Worm (Caenorhabditis elegans): ENCODE data around the gene ZK673.11.

ZK673.11 gene

DNA sequence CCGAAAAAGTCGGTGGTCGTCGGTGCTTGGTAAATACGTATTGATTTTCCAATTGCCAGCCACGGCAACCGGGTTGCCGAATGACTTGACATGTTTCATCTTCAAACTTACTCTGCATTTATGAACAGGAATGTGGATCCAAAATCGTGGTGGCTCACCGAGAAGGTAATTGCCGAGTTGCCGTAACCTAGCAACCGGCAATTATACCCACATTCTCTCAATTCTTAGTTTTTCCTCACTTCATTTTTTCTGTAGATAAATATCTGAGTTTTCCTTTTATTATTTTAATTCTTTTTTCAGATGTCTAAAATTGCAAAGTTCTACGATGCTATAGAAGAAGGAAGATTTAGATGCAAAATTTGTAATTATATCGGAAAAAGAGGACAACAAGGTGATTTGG is 4.5 kb upstream of the ZK673.11 start, which contains the start of gene ZK673.4:
Gene ZK673.4, plus strand, starts transcription at position 301 of the 400 bp plus-strand sequence.
- no peak for TF ChIP-seq unc-62 (GFP tag; optimal IDR thresholded peaks at IDR 0.05)

DNA sequence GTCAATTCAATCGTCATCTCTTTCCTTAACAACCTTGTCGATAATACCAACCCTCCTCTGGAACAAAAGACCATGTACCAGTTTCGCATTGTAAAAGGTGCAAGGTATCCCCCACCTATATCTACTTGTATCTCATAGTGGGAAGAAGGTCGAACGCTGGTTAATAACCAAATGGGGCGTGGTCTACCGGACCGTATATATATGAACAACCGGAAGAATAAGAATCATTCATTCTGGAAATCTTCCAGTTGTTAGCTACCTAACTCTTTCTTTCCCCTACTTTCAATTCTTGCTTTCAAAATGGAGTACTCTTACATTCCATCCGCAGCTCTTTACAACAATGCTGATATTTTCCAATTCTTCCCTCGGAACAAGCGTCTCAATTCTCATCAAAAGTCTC is 4.1 kb downstream of the ZK673.11 start, which contains the start of gene ZK673.5:
Gene ZK673.5, plus strand, starts transcription at position 301 of the 400 bp plus-strand sequence.
- no peak for TF ChIP-seq unc-62 (GFP tag; optimal IDR thresholded peaks at IDR 0.05)

DNA sequence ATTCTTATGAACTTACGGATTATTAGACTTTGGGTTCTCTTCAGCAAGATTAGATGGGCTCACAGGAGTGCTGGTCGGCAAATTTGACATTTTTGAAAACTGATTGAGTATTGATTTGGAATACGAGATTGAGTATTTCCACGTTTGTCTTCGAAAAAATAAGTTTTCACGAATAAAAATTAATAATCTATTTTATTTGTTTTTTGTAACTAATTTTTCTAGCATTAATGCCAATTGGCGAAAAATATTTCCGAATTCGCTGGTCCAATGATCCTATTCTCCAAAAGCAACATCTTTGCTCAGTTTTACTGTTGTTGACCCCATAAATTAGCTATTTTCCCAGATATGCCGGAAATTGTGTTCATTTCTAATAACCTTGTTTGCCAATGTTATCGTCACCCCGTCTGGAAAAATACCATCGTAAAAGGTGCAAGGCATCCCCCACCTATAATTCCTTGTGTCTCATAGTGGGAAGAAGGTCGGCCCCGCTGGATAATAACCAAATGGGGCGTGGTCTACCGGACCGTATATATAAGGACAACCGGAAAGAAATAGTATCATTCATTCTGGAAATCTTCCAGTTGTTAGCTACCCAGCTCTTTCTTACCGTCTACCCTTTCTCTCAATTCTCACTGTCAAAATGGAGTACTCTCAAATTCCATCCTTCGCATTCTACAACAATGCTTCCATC is 7.3 kb downstream of the ZK673.11 start, which contains the start of the genes ZK673.6 and sdz-37:
Gene ZK673.6, minus strand, starts transcription at position 101 of the 691 bp plus-strand sequence.
Gene sdz-37, plus strand, starts transcription at position 641 of the 691 bp plus-strand sequence.
- no peak for TF ChIP-seq unc-62 (GFP tag; optimal IDR thresholded peaks at IDR 0.05)

DNA sequence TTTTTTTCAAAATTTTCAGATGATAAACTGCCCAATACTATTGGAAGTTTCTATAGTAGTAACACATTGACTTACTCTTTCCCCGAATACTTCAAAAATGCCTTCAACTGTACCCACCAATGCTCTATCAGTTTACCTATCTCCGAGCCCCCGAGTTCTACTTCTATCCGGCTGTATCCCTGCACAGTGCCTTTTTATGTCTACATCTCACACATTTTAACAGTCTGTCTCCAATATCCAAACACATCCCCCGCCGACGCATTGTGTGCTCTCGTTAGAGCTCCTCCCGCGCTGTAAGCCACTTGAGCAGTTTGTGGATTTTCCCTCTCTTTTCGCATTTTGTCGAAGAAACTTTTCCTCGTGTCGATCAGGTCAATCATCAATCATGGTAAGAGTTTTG is 9.5 kb downstream of the ZK673.11 start, which contains the start of gene tnc-2:
Gene tnc-2, plus strand, starts transcription at position 301 of the 400 bp plus-strand sequence.
- TF ChIP-seq unc-62 (GFP tag; optimal IDR thresholded peaks at IDR 0.05), result no peak

DNA sequence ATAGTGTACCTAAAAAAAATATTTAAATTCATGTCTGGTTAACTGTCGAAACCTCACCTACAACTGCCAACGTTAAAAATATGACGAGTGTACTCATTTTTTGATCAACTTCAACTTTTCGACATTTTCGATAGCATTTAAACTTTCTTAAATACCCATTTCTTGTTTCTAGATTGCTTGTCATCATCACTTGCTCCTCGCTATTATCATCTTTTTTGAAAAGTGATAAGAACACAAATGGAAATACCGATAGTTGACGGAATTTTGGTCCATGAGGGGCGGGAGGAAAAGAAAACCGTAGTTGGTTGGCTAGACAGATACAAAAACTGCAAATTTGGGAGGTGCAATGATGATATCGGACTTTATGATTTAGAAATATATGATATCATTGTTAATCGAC is 13.1 kb downstream of the ZK673.11 start, which contains the start of gene clec-143:
Gene clec-143, minus strand, starts transcription at position 139 of the 400 bp plus-strand sequence.
- no peak for TF ChIP-seq unc-62 (GFP tag; optimal IDR thresholded peaks at IDR 0.05)

DNA sequence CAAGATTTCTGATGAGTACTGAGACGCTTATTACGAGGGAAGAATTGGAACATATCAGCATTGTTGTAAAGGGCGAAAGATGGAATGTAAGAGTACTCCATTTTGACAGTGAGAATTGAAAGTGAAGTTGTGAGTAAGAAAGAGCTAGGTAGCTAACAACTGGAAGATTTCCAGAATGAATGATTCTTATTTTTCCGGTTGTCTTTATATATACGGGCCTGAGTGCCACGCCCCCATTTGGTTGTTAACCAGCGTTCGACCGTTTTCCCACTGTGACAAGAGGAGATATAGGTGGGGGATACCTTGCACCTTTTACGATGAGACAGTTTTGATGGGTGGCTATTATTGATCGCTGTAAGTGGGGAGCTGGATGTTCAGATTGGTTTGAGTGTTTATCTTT is 14.2 kb downstream of the ZK673.11 start, which contains the start of gene ZK666.1:
Gene ZK666.1, minus strand, starts transcription at position 101 of the 400 bp plus-strand sequence.
- no peak for TF ChIP-seq unc-62 (GFP tag; optimal IDR thresholded peaks at IDR 0.05)

DNA sequence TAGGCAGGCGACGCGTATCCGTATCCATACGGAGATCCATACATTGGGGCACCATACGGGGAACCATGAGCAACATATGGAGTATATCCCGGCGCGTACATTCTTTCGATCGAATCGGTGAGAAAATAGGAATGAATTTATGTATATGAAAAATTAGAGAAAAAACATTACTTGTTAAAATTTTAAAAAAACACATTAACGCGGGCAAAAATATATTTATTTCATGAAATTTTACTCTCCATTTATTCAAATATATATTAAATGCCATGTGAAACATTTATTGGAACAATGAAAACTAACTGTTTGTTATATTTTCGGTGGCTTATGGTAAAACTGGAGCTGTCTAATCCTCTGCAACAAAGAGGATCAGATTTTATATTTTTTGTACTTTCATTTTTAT is 14.7 kb downstream of the ZK673.11 start, which contains the start of gene ZK666.2:
Gene ZK666.2, minus strand, starts transcription at position 101 of the 400 bp plus-strand sequence.
- no peak for TF ChIP-seq unc-62 (GFP tag; optimal IDR thresholded peaks at IDR 0.05)

DNA sequence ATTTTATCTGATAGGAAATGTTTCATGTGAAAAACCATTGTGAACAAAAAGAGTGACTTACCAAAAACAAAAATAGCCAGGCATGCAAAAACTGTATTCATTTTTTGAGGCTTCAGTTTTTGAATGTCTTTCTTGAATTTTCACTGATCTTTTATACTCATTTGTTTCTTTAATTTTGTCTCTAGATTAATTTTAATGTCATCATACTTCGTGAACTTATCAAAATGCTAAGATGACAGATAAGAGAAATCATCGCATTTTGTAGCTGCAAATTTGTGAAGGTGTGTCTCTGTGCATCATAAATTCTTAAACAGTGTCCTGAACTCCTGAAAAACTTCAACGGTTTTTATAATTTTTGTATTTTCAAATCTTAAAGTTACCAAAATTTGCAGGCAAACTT is 19.0 kb downstream of the ZK673.11 start, which contains the start of gene clec-58:
Gene clec-58, minus strand, starts transcription at position 101 of the 400 bp plus-strand sequence.
- no peak for TF ChIP-seq unc-62 (GFP tag; optimal IDR thresholded peaks at IDR 0.05)

DNA sequence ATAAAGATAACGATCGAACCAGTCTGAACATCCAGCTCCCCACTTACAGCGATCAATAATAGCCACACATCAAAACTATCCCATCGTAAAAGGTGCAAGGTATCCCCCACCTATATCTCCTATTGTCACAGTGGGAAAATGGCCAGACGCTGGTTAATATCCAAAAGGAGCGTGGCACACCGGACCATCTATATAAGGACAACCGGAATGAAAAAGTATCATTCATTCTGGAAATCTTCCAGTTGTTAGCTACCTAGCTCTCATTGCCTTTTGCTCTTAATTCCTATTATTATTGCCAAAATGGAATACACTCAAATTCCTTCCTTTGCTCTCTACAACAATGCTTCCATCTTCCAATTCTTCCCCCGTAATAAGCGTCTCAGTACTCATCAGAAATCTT is 19.9 kb downstream of the ZK673.11 start, which contains the start of gene ZK666.4:
Gene ZK666.4, plus strand, starts transcription at position 301 of the 400 bp plus-strand sequence.
- TF ChIP-seq unc-62 (GFP tag; optimal IDR thresholded peaks at IDR 0.05), result no peak

DNA sequence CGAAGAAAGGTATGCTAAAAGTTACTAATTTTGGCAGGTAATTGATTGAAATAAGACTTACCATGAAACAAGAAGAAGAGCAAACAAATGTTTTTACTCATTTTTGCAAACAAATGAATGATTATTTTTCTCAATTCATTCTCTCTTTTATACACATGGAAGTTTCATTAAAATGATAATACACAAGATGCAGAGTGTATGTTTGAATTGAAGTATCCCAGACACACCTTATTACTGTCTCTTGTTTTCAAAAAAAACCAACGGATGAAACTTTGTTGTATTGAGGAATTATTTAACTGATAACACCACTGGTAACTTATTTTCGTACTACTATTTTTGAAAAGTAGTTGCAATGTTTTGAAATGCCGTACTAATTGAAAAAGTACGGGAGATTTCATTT is 22.3 kb downstream of the ZK673.11 start, which contains the start of gene clec-59:
Gene clec-59, minus strand, starts transcription at position 101 of the 400 bp plus-strand sequence.
- TF ChIP-seq unc-62 (GFP tag; optimal IDR thresholded peaks at IDR 0.05), result no peak

DNA sequence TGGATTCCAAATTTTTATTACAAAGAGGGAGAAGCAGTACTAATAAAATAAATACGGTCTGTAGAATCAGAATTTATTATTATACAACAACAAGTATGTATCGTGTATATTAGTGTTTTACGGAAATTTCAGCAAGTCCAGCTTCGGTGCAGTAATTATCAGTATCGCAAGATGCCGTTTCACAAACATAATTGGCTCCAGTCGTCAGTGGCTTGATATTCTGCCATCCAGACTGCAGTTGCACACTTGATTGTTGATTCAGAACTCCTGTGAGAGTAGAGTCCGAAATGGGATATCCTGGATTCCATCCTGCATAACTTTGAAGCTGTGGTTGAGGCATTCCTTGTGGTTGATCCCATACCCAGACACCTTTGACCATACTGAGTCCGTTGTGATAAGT is 23.0 kb downstream of the ZK673.11 start:
- TF ChIP-seq unc-62 (GFP tag; optimal IDR thresholded peaks at IDR 0.05), result no peak

DNA sequence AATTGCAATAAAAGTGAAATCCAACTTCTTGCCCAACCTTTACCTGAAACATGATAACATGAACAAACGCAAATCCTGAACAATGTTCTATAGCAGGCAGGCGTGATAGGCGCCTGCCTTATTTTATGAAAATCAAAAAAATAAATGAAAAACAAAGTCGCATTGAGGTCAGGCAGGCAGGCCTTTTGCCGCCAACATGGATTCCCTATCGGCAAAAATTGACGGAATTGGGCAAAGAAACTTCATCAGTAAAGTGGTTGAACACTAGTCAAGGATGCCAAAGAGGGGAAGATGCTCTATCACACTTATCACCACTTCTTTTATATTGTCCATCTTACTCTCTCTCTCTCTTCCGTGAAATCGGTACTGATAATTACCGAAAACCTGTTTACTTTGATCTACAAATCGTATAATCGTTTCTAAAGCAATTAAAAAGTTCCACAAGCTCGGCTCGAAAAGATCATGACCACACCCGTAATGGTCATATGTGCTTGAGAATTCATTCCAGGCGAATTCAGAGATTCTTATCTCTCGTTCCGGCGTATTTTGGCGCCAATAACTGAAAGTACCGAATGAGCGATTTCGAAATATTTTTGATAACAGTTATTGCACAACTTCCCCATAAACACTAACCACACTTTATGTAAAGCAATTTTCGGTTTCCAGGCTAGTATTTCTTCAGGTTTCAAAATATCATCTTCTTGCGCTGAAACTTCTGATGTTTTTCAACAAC is 24.9 kb downstream of the ZK673.11 start, which contains the start of the genes clec-60 and ZK666.11:
Gene clec-60, minus strand, starts transcription at position 51 of the 733 bp plus-strand sequence.
Gene ZK666.11, plus strand, starts transcription at position 699 of the 733 bp plus-strand sequence.
- TF ChIP-seq unc-62 (GFP tag; optimal IDR thresholded peaks at IDR 0.05), result no peak

DNA sequence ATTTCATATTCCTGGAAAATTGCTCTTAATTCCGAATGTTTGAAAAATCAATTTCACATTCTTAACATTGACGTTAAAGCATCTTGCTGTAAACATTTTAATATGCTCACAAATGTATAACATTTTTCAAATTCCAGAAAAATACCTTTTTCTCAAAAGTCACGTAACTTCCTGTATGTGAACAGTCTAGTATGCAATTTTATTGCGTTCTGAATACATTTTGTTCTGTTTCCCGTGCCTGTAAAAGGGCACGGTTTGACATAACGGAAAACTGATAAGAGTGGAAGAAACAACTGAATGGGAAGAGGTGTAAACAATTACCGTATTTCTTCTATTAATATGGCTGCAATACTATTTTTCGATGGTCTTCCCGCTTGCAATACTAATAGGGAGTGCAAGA is 25.8 kb downstream of the ZK673.11 start:
- TF ChIP-seq unc-62 (GFP tag; optimal IDR thresholded peaks at IDR 0.05), result no peak

DNA sequence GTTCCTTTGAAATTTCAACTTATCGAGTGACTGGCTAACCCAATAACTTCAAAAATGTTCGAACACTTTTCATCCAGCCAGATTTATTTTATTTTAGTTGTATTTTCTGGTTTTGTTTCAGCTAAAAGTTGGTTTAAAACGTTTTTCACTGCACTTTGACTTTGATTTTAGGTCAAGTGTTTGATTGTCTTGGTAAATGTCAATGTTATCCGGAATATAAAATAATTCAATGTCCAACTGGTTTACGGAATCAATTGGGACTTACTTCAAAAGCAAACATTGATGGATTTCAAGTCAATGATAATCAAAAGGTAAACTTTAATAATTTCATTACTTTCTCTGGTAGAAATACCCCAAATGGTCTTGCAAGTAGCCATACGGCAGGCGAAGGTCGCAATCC is 26.8 kb downstream of the ZK673.11 start:
- no peak for TF ChIP-seq unc-62 (GFP tag; optimal IDR thresholded peaks at IDR 0.05)

DNA sequence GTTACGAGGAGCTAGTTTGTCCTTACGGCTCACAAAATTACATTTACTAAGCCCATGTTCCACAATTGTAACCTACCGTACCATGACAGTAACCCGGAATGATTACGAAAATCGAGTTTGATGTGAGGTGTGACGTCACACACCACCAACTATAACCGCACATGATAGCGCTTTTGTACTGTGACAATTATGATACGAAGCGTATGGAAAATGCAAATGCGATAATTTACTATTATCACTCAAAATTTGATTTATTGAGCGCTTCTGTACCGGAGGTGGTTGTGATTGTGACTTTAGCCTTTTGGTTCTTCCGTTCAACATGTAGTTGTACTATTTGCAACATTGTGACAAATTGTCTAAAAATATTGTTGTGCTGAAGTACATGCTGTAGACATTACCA is 28.6 kb downstream of the ZK673.11 start:
- no peak for TF ChIP-seq unc-62 (GFP tag; optimal IDR thresholded peaks at IDR 0.05)

DNA sequence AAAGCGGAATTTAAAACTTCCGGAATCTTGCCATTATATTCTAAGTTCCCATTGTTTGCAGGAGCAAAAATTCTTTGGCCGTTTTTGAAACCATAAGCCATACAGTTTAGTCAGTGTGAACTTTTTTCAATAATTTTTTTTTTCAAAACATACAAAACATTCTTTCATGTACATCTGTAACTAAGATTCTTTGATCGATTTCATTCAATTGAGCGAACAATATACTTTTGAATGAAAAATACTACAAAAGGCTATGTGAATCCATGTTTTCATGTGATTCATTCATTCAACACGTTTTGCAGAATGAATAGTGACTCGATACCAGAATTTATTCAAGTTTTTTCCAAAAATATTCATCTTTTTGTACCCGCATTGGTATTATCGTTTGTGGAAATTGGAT is 29.7 kb downstream of the ZK673.11 start, which contains the start of gene ZK666.15:
Gene ZK666.15, plus strand, starts transcription at position 301 of the 400 bp plus-strand sequence.
- TF ChIP-seq unc-62 (GFP tag; optimal IDR thresholded peaks at IDR 0.05), result no peak
